Fruit fly (Drosophila melanogaster) whole organism, pupa: ENCODE data around the gene CG15219.

Experiments
- CG10348 ChIP-seq: fragments of 200-800 bp; sonication (Bioruptor generic); IDR thresholded peaks from 2 replicates; pipeline ENCODE4 v1.3.6; 2022; ENCODE audit warnings: missing biosample characterization, missing genetic modification characterization
- CG13204 ChIP-seq: fragments of 200-800 bp; sonication (Bioruptor generic); optimal IDR thresholded peaks from 2 replicates; lab custom pipeline; 2018; ENCODE audit warnings: missing biosample characterization, mild to moderate bottlenecking, missing genetic modification characterization, moderate library complexity
- CG34367 ChIP-seq: fragments of 200-800 bp; sonication (Bioruptor generic); optimal IDR thresholded peaks from 2 replicates; lab custom pipeline; 2018; ENCODE audit warnings: missing biosample characterization, mild to moderate bottlenecking, missing genetic modification characterization
- CG8159 ChIP-seq: fragments of 200-800 bp; sonication (Bioruptor generic); optimal IDR thresholded peaks from 3 replicates; lab custom pipeline; 2018; ENCODE audit warnings: missing biosample characterization, mild to moderate bottlenecking, missing genetic modification characterization, moderate library complexity
- CG9948 ChIP-seq: fragments of 200-800 bp; sonication (Bioruptor generic); optimal IDR thresholded peaks from 2 replicates; lab custom pipeline; 2018; ENCODE audit warnings: missing biosample characterization, mild to moderate bottlenecking, missing genetic modification characterization, moderate library complexity
- D1 ChIP-seq: fragments of 200-800 bp; sonication (Bioruptor generic); optimal IDR thresholded peaks from 2 replicates; lab custom pipeline; 2018; ENCODE audit warnings: missing biosample characterization, mild to moderate bottlenecking, missing genetic modification characterization, moderate library complexity
- Pif1B ChIP-seq: fragments of 200-800 bp; sonication (Bioruptor generic); optimal IDR thresholded peaks from 3 replicates; lab custom pipeline; 2016; ENCODE audit warnings: missing biosample characterization, missing genetic modification characterization
- gl ChIP-seq: fragments of 200-800 bp; sonication (Bioruptor generic); optimal IDR thresholded peaks from 2 replicates; lab custom pipeline; 2018; ENCODE audit warnings: missing biosample characterization, mild to moderate bottlenecking, missing genetic modification characterization

- TF ChIP-seq CG34367 (no peak), CG10348 (GFP tag; lab: Robert Waterston, UW) (no peak), gl (tag; lab: Kevin White, UChicago) (no peak), CG13204 (no peak), Pif1B (GFP tag; lab: Kevin White, UChicago) (no peak), CG9948 (tag; lab: Kevin White, UChicago) (no peak), CG8159 (no peak), D1 (tag; lab: Kevin White, UChicago) (no peak)
Observed at dm6 chr2L:22146247-22146646, 40.9 kb upstream of the CG15219 start.
